Worm (Caenorhabditis elegans): ENCODE results near the gene srd-58.

- TF ChIP-seq die-1 (tag; optimal IDR thresholded peaks at IDR 0.05) (no peak), unc-130 (GFP tag; optimal IDR thresholded peaks at IDR 0.05) (no peak), lsy-27 (tag; optimal IDR thresholded peaks at IDR 0.05; ENCODE audit: borderline replicate concordance, insufficient read depth) (no peak), ceh-91 (GFP tag; IDR thresholded peaks at IDR 0.05) (no peak), snpc-1.3 (tag; optimal IDR thresholded peaks at IDR 0.05; ENCODE audit: insufficient read depth) (no peak)
These were observed 8.8 kb downstream of the srd-58 start, which contains the start of gene maoc-1 for ce11 chrII:7196040-7196439.
